Fruit fly (Drosophila melanogaster) whole organism, embryonic: ENCODE data around the gene endos.

Source experiments
- Awh ChIP-seq: fragments of 200-800 bp; sonication (Bioruptor generic); IDR thresholded peaks from 2 replicates; pipeline ENCODE4, ENCODE4 v1.3.6; 2022; ENCODE audit warnings: missing biosample characterization, missing genetic modification characterization
- CG10321 ChIP-seq: fragments of 200-800 bp; sonication (Bioruptor generic); IDR thresholded peaks from 2 replicates; pipeline ENCODE4 v1.3.6; 2022; ENCODE audit warnings: missing biosample characterization, missing genetic modification characterization
- CG10462 ChIP-seq: fragments of 200-800 bp; sonication (Bioruptor generic); optimal IDR thresholded peaks from 2 replicates; lab custom pipeline; 2016; ENCODE audit warnings: missing biosample characterization, missing genetic modification characterization
- CG11247 ChIP-seq: fragments of 200-800 bp; sonication (Bioruptor generic); IDR thresholded peaks from 2 replicates; pipeline ENCODE4 v1.3.6; 2022; ENCODE audit warnings: missing biosample characterization, missing genetic modification characterization
- CG11504 ChIP-seq: fragments of 200-800 bp; sonication (Bioruptor generic); optimal IDR thresholded peaks from 3 replicates; lab custom pipeline; 2019; ENCODE audit warnings: missing biosample characterization, mild to moderate bottlenecking, missing genetic modification characterization, moderate library complexity
- CG1233 ChIP-seq: fragments of 200-800 bp; sonication (Bioruptor generic); optimal IDR thresholded peaks from 4 replicates; lab custom pipeline; 2018; ENCODE audit warnings: missing biosample characterization, mild to moderate bottlenecking, missing genetic modification characterization
- CG1603 ChIP-seq: fragments of 200-800 bp; sonication (Bioruptor generic); optimal IDR thresholded peaks from 2 replicates; lab custom pipeline; 2019; ENCODE audit warnings: missing biosample characterization, mild to moderate bottlenecking, missing genetic modification characterization, moderate library complexity
- CG17328 ChIP-seq: fragments of 200-800 bp; sonication (Bioruptor generic); IDR thresholded peaks from 2 replicates; pipeline ENCODE4 v1.3.6; 2022; ENCODE audit warnings: missing biosample characterization, missing genetic modification characterization
- CG17568 ChIP-seq: fragments of 200-800 bp; sonication (Bioruptor generic); optimal IDR thresholded peaks from 2 replicates; lab custom pipeline; 2018; ENCODE audit warnings: missing biosample characterization, mild to moderate bottlenecking, missing genetic modification characterization, moderate library complexity
- CG17829 ChIP-seq: fragments of 200-800 bp; optimal IDR thresholded peaks from 2 replicates; lab custom pipeline; 2019; ENCODE audit warnings: missing biosample characterization, mild to moderate bottlenecking, missing genetic modification characterization, moderate library complexity
- CG1792 ChIP-seq: fragments of 200-800 bp; sonication (Bioruptor generic); optimal IDR thresholded peaks from 2 replicates; lab custom pipeline; 2016; ENCODE audit warnings: missing biosample characterization, missing genetic modification characterization
- CG32772 ChIP-seq: fragments of 200-800 bp; sonication (Bioruptor generic); IDR thresholded peaks from 2 replicates; pipeline ENCODE4 v1.3.6; 2022; ENCODE audit warnings: missing biosample characterization, missing genetic modification characterization
- CG3407 ChIP-seq: fragments of 200-800 bp; sonication (Bioruptor generic); optimal IDR thresholded peaks from 2 replicates; lab custom pipeline; 2018; ENCODE audit warnings: missing biosample characterization, mild to moderate bottlenecking, missing genetic modification characterization
- CG4730 ChIP-seq: fragments of 200-800 bp; sonication (Bioruptor generic); IDR thresholded peaks from 2 replicates; pipeline ENCODE4 v1.3.6; 2022; ENCODE audit warnings: missing biosample characterization, missing genetic modification characterization
- CG5953 ChIP-seq: fragments of 200-800 bp; sonication (Bioruptor generic); IDR thresholded peaks from 2 replicates; pipeline ENCODE4 v1.3.6; 2022; ENCODE audit warnings: missing biosample characterization, missing genetic modification characterization
- CG7963 ChIP-seq: fragments of 200-800 bp; sonication (Bioruptor generic); IDR thresholded peaks from 3 replicates; pipeline ENCODE4 v1.3.6; 2022; ENCODE audit warnings: missing biosample characterization, missing genetic modification characterization; ENCODE audit not compliant: partially characterized antibody
- CG8359 ChIP-seq: fragments of 200-800 bp; sonication (Bioruptor generic); optimal IDR thresholded peaks from 2 replicates; lab custom pipeline; 2017; ENCODE audit warnings: missing biosample characterization, mild to moderate bottlenecking, missing genetic modification characterization, borderline replicate concordance
- CG8765 ChIP-seq: fragments of 200-800 bp; sonication (Bioruptor generic); IDR thresholded peaks from 2 replicates; pipeline ENCODE4 v1.3.6; 2022; ENCODE audit warnings: missing biosample characterization, missing genetic modification characterization
- Dp ChIP-seq: fragments of 200-800 bp; sonication (Bioruptor generic); optimal IDR thresholded peaks from 2 replicates; lab custom pipeline; 2018; ENCODE audit warnings: missing biosample characterization, mild to moderate bottlenecking, missing genetic modification characterization, moderate library complexity
- Hr51 ChIP-seq, 2 experiments: fragments of 200-800 bp; sonication (Bioruptor generic); optimal IDR thresholded peaks; 2 replicates in 1 of 2; 3 replicates in 1 of 2; lab custom pipeline; 2016 to 2018; ENCODE audit warnings: missing biosample characterization in 2 of 2, missing genetic modification characterization in 2 of 2, mild to moderate bottlenecking in 1 of 2, moderate library complexity in 1 of 2
- Mrtf ChIP-seq: fragments of 200-800 bp; sonication (Bioruptor generic); IDR thresholded peaks from 3 replicates; pipeline ENCODE4 v1.3.6; 2022; ENCODE audit warnings: missing biosample characterization, missing genetic modification characterization
- Neu2 ChIP-seq: fragments of 200-800 bp; sonication (Bioruptor generic); optimal IDR thresholded peaks from 3 replicates; lab custom pipeline; 2016; ENCODE audit warnings: missing biosample characterization, missing genetic modification characterization, borderline replicate concordance
- Nf-YC ChIP-seq: fragments of 200-800 bp; optimal IDR thresholded peaks from 3 replicates; lab custom pipeline; 2019; ENCODE audit warnings: missing biosample characterization, mild to moderate bottlenecking, missing genetic modification characterization, moderate library complexity
- Optix ChIP-seq: fragments of 200-800 bp; sonication (Bioruptor generic); IDR thresholded peaks from 3 replicates; pipeline ENCODE4 v1.3.6; 2022; ENCODE audit warnings: missing biosample characterization, missing genetic modification characterization
- Ravus ChIP-seq: fragments of 200-800 bp; sonication (Bioruptor generic); IDR thresholded peaks from 2 replicates; pipeline ENCODE4 v1.3.6; 2022; ENCODE audit warnings: missing biosample characterization, missing genetic modification characterization
- Ssrp ChIP-seq: fragments of 200-800 bp; sonication (Bioruptor generic); optimal IDR thresholded peaks from 2 replicates; lab custom pipeline; 2018; ENCODE audit warnings: missing biosample characterization, mild to moderate bottlenecking, missing genetic modification characterization, moderate library complexity
- ab ChIP-seq: fragments of 200-800 bp; sonication (Bioruptor generic); optimal IDR thresholded peaks from 2 replicates; lab custom pipeline; 2016; ENCODE audit warnings: missing biosample characterization, missing genetic modification characterization
- amos ChIP-seq: fragments of 200-800 bp; sonication (Bioruptor generic); IDR thresholded peaks from 2 replicates; pipeline ENCODE4 v1.3.6; 2022; ENCODE audit warnings: missing biosample characterization, missing genetic modification characterization; ENCODE audit not compliant: partially characterized antibody
- cato ChIP-seq: fragments of 200-800 bp; sonication (Bioruptor generic); optimal IDR thresholded peaks from 2 replicates; lab custom pipeline; 2016; ENCODE audit warnings: missing biosample characterization, missing genetic modification characterization, borderline replicate concordance
- cg ChIP-seq: fragments of 200-800 bp; sonication (Bioruptor generic); optimal IDR thresholded peaks from 3 replicates; lab custom pipeline; 2019; ENCODE audit warnings: missing biosample characterization, mild to moderate bottlenecking, missing genetic modification characterization, moderate library complexity
- dysf ChIP-seq: fragments of 200-800 bp; sonication (Bioruptor generic); IDR thresholded peaks from 3 replicates; pipeline ENCODE4 v1.3.6; 2022; ENCODE audit warnings: missing biosample characterization, missing genetic modification characterization
- ewg ChIP-seq: fragments of 200-800 bp; sonication (Bioruptor generic); optimal IDR thresholded peaks from 3 replicates; lab custom pipeline; 2017; ENCODE audit warnings: mild to moderate bottlenecking, missing biosample characterization, missing genetic modification reagents, missing genetic modification characterization
- gem ChIP-seq: fragments of 200-800 bp; sonication (Bioruptor generic); optimal IDR thresholded peaks from 2 replicates; lab custom pipeline; 2019; ENCODE audit warnings: missing biosample characterization, mild to moderate bottlenecking, missing genetic modification characterization, moderate library complexity
- gfzf ChIP-seq: fragments of 200-800 bp; sonication (Bioruptor generic); optimal IDR thresholded peaks from 2 replicates; lab custom pipeline; 2016; ENCODE audit warnings: missing biosample characterization, mild to moderate bottlenecking, missing genetic modification characterization, moderate library complexity
- gro ChIP-seq: fragments of 200-800 bp; sonication (Bioruptor generic); optimal IDR thresholded peaks from 2 replicates; lab custom pipeline; 2016; ENCODE audit warnings: missing biosample characterization, missing genetic modification characterization
- kah ChIP-seq: fragments of 200-800 bp; sonication (Bioruptor generic); optimal IDR thresholded peaks from 2 replicates; lab custom pipeline; 2018; ENCODE audit warnings: missing biosample characterization, mild to moderate bottlenecking, missing genetic modification characterization
- kay ChIP-seq: fragments of 200-800 bp; sonication (Bioruptor generic); optimal IDR thresholded peaks from 2 replicates; lab custom pipeline; 2016; ENCODE audit warnings: missing biosample characterization, missing genetic modification characterization
- mirr ChIP-seq: fragments of 200-800 bp; sonication (Bioruptor generic); optimal IDR thresholded peaks from 3 replicates; lab custom pipeline; 2018; ENCODE audit warnings: missing biosample characterization, mild to moderate bottlenecking, missing genetic modification characterization
- nom ChIP-seq: fragments of 200-800 bp; sonication (Bioruptor generic); optimal IDR thresholded peaks from 2 replicates; lab custom pipeline; 2017; ENCODE audit warnings: missing biosample characterization, missing genetic modification characterization, mild to moderate bottlenecking, moderate library complexity, missing genetic modification reagents
- pzg ChIP-seq: fragments of 200-800 bp; sonication (Bioruptor generic); optimal IDR thresholded peaks from 3 replicates; lab custom pipeline; 2018; ENCODE audit warnings: missing biosample characterization, mild to moderate bottlenecking, missing genetic modification characterization, moderate library complexity
- repo ChIP-seq: fragments of 200-800 bp; sonication (Bioruptor generic); optimal IDR thresholded peaks from 2 replicates; lab custom pipeline; 2016; ENCODE audit warnings: missing biosample characterization, missing genetic modification characterization
- slou ChIP-seq: fragments of 200-800 bp; sonication (Bioruptor generic); optimal IDR thresholded peaks from 3 replicates; lab custom pipeline; 2016; ENCODE audit warnings: missing biosample characterization, missing genetic modification characterization
- trem ChIP-seq: fragments of 200-800 bp; optimal IDR thresholded peaks from 3 replicates; lab custom pipeline; 2019; ENCODE audit warnings: missing biosample characterization, mild to moderate bottlenecking, missing genetic modification characterization, moderate library complexity
- ttk ChIP-seq: fragments of 200-800 bp; sonication (Bioruptor generic); IDR thresholded peaks from 2 replicates; pipeline ENCODE4 v2.1.2; 2022; ENCODE audit warnings: missing biosample characterization, missing genetic modification characterization
- wor ChIP-seq: fragments of 200-800 bp; sonication (Bioruptor generic); IDR thresholded peaks from 2 replicates; pipeline ENCODE4 v1.3.6; 2022; ENCODE audit warnings: missing biosample characterization, missing genetic modification characterization

Gene endos

DNA sequence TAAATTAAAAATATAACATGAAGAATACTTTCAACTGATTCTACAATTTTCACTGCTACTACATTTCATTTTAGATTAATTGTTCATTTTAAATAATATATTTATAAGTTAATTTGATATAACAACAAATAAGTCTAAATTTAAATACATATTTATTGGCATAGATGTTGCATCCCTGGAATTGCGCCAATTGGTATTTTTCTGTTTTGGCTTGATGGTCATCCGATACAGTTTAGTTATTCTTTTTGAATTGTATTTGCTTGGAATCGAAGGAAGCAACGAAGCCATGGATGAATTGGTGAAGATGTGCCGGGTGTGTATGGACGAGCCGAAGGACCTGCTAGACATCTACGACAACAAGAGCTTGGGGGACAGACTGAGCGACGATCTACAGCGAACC is 34.5 kb downstream of the endos start, which contains the start of gene CG17361 (continued):
- peak; percentile 27 for TF ChIP-seq gem (tag; lab: Kevin White, UChicago)
- no peak for TF ChIP-seq ab
- TF ChIP-seq pzg (GFP tag; lab: Kevin White, UChicago): peak; percentile 38
- TF ChIP-seq Awh (GFP tag; lab: Robert Waterston, UW): no peak
- TF ChIP-seq kay (GFP tag; lab: Kevin White, UChicago): no peak
- TF ChIP-seq Neu2: no peak
- peak; percentile 26 for TF ChIP-seq CG11504 (tag; lab: Kevin White, UChicago)
- no peak for TF ChIP-seq gro
- peak; percentile 11 for TF ChIP-seq CG17829 (tag; lab: Kevin White, UChicago)
- TF ChIP-seq kah (GFP tag; lab: Kevin White, UChicago): no peak
- TF ChIP-seq CG8359 (GFP tag; lab: Kevin White, UChicago): no peak

dm6 chr3L:13996437-13996836 is 35.1 kb downstream of the endos start:
- peak; percentile 29 for TF ChIP-seq nom (GFP tag; lab: Kevin White, UChicago)
- TF ChIP-seq slou: no peak
- TF ChIP-seq, all 482 proteins: peak for 1

DNA sequence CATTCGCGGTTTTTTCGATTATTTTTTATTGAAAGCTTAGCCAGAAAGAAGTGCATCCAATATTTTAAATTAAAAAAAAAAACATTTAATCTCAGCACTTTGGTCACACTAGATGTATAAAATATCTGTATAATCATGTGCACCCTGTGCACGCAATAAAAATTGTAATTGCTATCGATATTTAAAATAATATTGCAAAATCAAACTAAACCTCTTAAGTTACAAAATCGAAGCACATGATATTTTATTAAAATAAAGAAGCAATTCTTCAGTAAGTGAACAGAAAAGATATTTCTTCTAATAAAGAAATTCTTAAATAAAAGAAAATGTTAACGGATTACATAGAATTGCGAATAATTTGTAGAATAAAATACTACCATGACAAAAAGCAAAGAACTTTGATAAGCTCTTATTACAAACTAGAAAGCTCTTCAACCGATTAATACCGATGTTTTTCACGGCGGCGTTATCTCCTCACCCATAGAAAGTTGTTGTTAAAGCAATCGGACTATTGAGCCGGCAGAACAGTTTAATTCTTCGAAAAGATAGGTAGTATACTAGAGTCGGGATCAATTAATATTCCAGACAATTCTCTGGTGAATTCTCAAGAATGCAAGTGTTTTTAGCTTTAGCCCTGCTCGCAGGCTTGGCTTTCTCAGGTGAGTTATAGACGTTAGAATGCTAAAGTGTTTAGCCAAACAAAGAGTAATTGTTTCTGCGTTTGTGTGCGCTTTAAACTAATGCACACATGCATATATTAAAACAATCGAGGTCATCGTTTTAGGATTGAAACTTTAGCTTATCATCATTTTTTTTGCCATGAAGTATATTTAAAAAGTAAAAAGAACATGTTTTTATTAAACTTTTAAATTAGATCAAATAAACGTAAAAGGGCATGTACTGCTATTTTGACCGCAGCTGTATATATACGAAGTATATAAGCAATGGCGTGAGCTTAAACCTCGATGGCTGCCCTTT is 37.5 kb downstream of the endos start, which contains the start of gene CtsK1:
Gene CtsK1 (plus strand): TSS at position 490 of the 978 bp plus-strand sequence.
- TF ChIP-seq Ssrp (tag; lab: Kevin White, UChicago): no peak
- TF ChIP-seq trem (tag; lab: Kevin White, UChicago): no peak
- TF ChIP-seq CG17829 (tag; lab: Kevin White, UChicago): peak; percentile 33
- no peak; the same call in 1 of the 2 replicates for TF ChIP-seq CG32772 (GFP tag; lab: Robert Waterston, UW)
- TF ChIP-seq CG7963 (GFP tag; lab: Robert Waterston, UW): no peak
- TF ChIP-seq Nf-YC (tag; lab: Kevin White, UChicago): no peak
- peak; percentile 51; the same call in 1 of the 2 replicates for TF ChIP-seq CG11247 (GFP tag; lab: Robert Waterston, UW)
- no peak for TF ChIP-seq CG4730 (GFP tag; lab: Robert Waterston, UW)
- peak; percentile 15 for TF ChIP-seq cg (GFP tag; lab: Kevin White, UChicago)
- TF ChIP-seq wor: no peak
- TF ChIP-seq Mrtf (GFP tag; lab: Robert Waterston, UW): no peak
- TF ChIP-seq ewg (GFP tag; lab: Kevin White, UChicago): no peak
- no peak for TF ChIP-seq CG17328
- TF ChIP-seq CG1792 (GFP tag; lab: Kevin White, UChicago): no peak
- TF ChIP-seq nom (GFP tag; lab: Kevin White, UChicago): peak; percentile 54
- TF ChIP-seq repo (GFP tag; lab: Kevin White, UChicago): no peak
- no peak for TF ChIP-seq ttk
- no peak for TF ChIP-seq mirr (GFP tag; lab: Kevin White, UChicago)
- TF ChIP-seq CG10321 (GFP tag; lab: Robert Waterston, UW): no peak
- peak; percentile 53 for TF ChIP-seq gfzf (GFP tag; lab: Kevin White, UChicago)
- peak in 1 of 2 experiments; percentile 25 for TF ChIP-seq Hr51 (GFP tag; optimal IDR thresholded peaks at IDR 0.05; lab: Kevin White, UChicago)
- no peak for TF ChIP-seq CG3407 (GFP tag; lab: Kevin White, UChicago)
- peak; percentile 64 for TF ChIP-seq Dp (GFP tag; lab: Kevin White, UChicago)
- no peak for TF ChIP-seq CG10462
- TF ChIP-seq Optix: no peak
- no peak for TF ChIP-seq CG1603 (tag; lab: Kevin White, UChicago)
- TF ChIP-seq Ravus: no peak
- TF ChIP-seq dysf (GFP tag; lab: Robert Waterston, UW): no peak
- no peak for TF ChIP-seq CG5953 (GFP tag; lab: Robert Waterston, UW)
- TF ChIP-seq CG1233: no peak
- no peak for TF ChIP-seq CG8765
- peak; percentile 47 for TF ChIP-seq gem (tag; lab: Kevin White, UChicago)
- no peak for TF ChIP-seq CG17568
- TF ChIP-seq amos: peak; percentile 69
- no peak for TF ChIP-seq cato (GFP tag; lab: Kevin White, UChicago)
